Worm (Caenorhabditis elegans) whole organism, young adult: ENCODE results near the gene byn-1.

Experiments
- F49E8.2 ChIP-seq: sonication (generic microtip); optimal IDR thresholded peaks from 3 replicates; lab custom pipeline; 2017; ENCODE audit warnings: missing genetic modification characterization, mild to moderate bottlenecking, missing compliant biosample characterization, antibody characterized with exemption, moderate library complexity; ENCODE audit not compliant: insufficient read depth
- F55B11.4 ChIP-seq: sonication (generic microtip); optimal IDR thresholded peaks from 2 replicates; lab custom pipeline; 2016; ENCODE audit warnings: missing compliant biosample characterization, missing genetic modification characterization, borderline replicate concordance; ENCODE audit not compliant: insufficient read depth
- T07F8.4 ChIP-seq: sonication (generic microtip); optimal IDR thresholded peaks from 2 replicates; lab custom pipeline; 2016; ENCODE audit warnings: mild to moderate bottlenecking, missing genetic modification characterization, moderate library complexity, missing compliant biosample characterization
- Y53G8AR.9 ChIP-seq: fragments of 200-800 bp; sonication (Bioruptor generic); conservative IDR thresholded peaks from 2 replicates; pipeline ENCODE4 v1.3.6; 2022; ENCODE audit warnings: missing genetic modification reagents, missing genetic modification characterization, missing compliant biosample characterization
- Y56A3A.18 ChIP-seq: fragments of 200-800 bp; sonication (Bioruptor generic); IDR thresholded peaks from 2 replicates; pipeline ENCODE4 v1.3.6; 2022; ENCODE audit warnings: missing genetic modification reagents, missing genetic modification characterization, missing compliant biosample characterization
- akir-1 ChIP-seq: fragments of 200-800 bp; sonication (Bioruptor generic); optimal IDR thresholded peaks from 2 replicates; lab custom pipeline; 2018; ENCODE audit warnings: mild to moderate bottlenecking, missing genetic modification characterization, moderate library complexity, missing compliant biosample characterization
- aptf-3 ChIP-seq: fragments of 200-800 bp; sonication (Bioruptor generic); IDR thresholded peaks from 2 replicates; pipeline ENCODE4 v1.3.6; 2022; ENCODE audit warnings: missing genetic modification characterization, missing compliant biosample characterization
- athp-1 ChIP-seq: sonication (generic microtip); optimal IDR thresholded peaks from 2 replicates; lab custom pipeline; 2017; ENCODE audit warnings: mild to moderate bottlenecking, missing genetic modification characterization, missing compliant biosample characterization
- bed-1 ChIP-seq: fragments of 200-800 bp; sonication (Bioruptor generic); IDR thresholded peaks from 2 replicates; pipeline ENCODE4 v1.3.6; 2022; ENCODE audit warnings: missing genetic modification reagents, missing genetic modification characterization, missing compliant biosample characterization
- cebp-1 ChIP-seq, 2 experiments: fragments of 200-800 bp in 1 of 2; sonication (Bioruptor generic) in 1 of 2; sonication (generic microtip) in 1 of 2; IDR thresholded peaks in 1 of 2; optimal IDR thresholded peaks in 1 of 2; 2 replicates each; pipeline versions ENCODE4 v1.3.6 to Lab custom; 2017 to 2022; ENCODE audit warnings: missing compliant biosample characterization in 2 of 2, missing genetic modification characterization in 2 of 2, mild to moderate bottlenecking in 1 of 2, missing genetic modification reagents in 1 of 2, moderate library complexity in 1 of 2
- ceh-100 ChIP-seq: fragments of 200-800 bp; sonication (Bioruptor generic); IDR thresholded peaks from 2 replicates; pipeline ENCODE4 v1.3.6; 2022; ENCODE audit warnings: missing genetic modification reagents, missing genetic modification characterization, missing compliant biosample characterization
- ceh-58 ChIP-seq: fragments of 200-800 bp; sonication (Bioruptor generic); IDR thresholded peaks from 2 replicates; pipeline ENCODE4 v1.3.6; 2022; ENCODE audit warnings: missing genetic modification characterization, missing compliant biosample characterization
- die-1 ChIP-seq: sonication (generic microtip); optimal IDR thresholded peaks from 2 replicates; lab custom pipeline; 2016; ENCODE audit warnings: missing genotype, mild to moderate bottlenecking, missing genetic modification characterization, missing compliant biosample characterization
- dpl-1 ChIP-seq: fragments of 150-350 bp; optimal IDR thresholded peaks from 2 replicates; lab custom pipeline; 2014; ENCODE audit warnings: missing biosample characterization, missing genetic modification reagents, missing genetic modification characterization
- egl-18 ChIP-seq: fragments of 200-800 bp; sonication (Bioruptor generic); IDR thresholded peaks from 2 replicates; pipeline ENCODE4 v1.3.6; 2022; ENCODE audit warnings: missing genetic modification reagents, missing genetic modification characterization, missing compliant biosample characterization
- egl-44 ChIP-seq: fragments of 200-800 bp; sonication (Bioruptor generic); IDR thresholded peaks from 2 replicates; pipeline ENCODE4 v1.3.6; 2022; ENCODE audit warnings: missing genetic modification reagents, missing genetic modification characterization, missing compliant biosample characterization
- hlh-12 ChIP-seq: sonication (generic microtip); optimal IDR thresholded peaks from 2 replicates; lab custom pipeline; 2016; ENCODE audit warnings: missing genetic modification characterization, missing compliant biosample characterization
- hmg-1.2 ChIP-seq: fragments of 200-800 bp; sonication (Bioruptor generic); IDR thresholded peaks from 2 replicates; pipeline ENCODE4 v1.3.6; 2022; ENCODE audit warnings: missing genetic modification reagents, missing genetic modification characterization, missing compliant biosample characterization
- let-607 ChIP-seq, 2 experiments: fragments of 200-800 bp in 1 of 2; sonication (Bioruptor generic) in 1 of 2; sonication (generic microtip) in 1 of 2; optimal IDR thresholded peaks; 2 replicates each; lab custom pipeline; 2016 to 2018; ENCODE audit warnings: mild to moderate bottlenecking in 2 of 2, missing compliant biosample characterization in 2 of 2, missing genetic modification characterization in 2 of 2, moderate library complexity in 2 of 2, missing genotype in 1 of 2
- lin-26 ChIP-seq: fragments of 200-800 bp; sonication (Bioruptor generic); IDR thresholded peaks from 2 replicates; pipeline ENCODE4 v1.3.6; 2022; ENCODE audit warnings: missing genetic modification reagents, missing genetic modification characterization, missing compliant biosample characterization
- lin-54 ChIP-seq: fragments of 200-800 bp; sonication (Bioruptor generic); optimal IDR thresholded peaks from 2 replicates; lab custom pipeline; 2018; ENCODE audit warnings: mild to moderate bottlenecking, missing genetic modification characterization, missing compliant biosample characterization
- lsl-1 ChIP-seq: fragments of 200-800 bp; sonication (Bioruptor generic); optimal IDR thresholded peaks from 2 replicates; lab custom pipeline; 2018; ENCODE audit warnings: mild to moderate bottlenecking, missing genetic modification characterization, moderate library complexity, missing compliant biosample characterization
- madf-8 ChIP-seq: fragments of 200-800 bp; sonication (Bioruptor generic); conservative IDR thresholded peaks from 2 replicates; pipeline ENCODE4 v1.3.6; 2022; ENCODE audit warnings: missing genetic modification reagents, missing genetic modification characterization, missing compliant biosample characterization
- mel-28 ChIP-seq: sonication (generic microtip); optimal IDR thresholded peaks from 2 replicates; lab custom pipeline; 2016; ENCODE audit warnings: borderline replicate concordance, mild to moderate bottlenecking, missing genetic modification characterization, missing compliant biosample characterization
- mxl-1 ChIP-seq: sonication (generic microtip); optimal IDR thresholded peaks from 2 replicates; lab custom pipeline; 2016; ENCODE audit warnings: missing genetic modification characterization, missing compliant biosample characterization
- nfya-1 ChIP-seq: sonication (generic microtip); optimal IDR thresholded peaks from 2 replicates; lab custom pipeline; 2017; ENCODE audit warnings: antibody characterized with exemption, missing compliant biosample characterization, missing genetic modification characterization, borderline replicate concordance; ENCODE audit not compliant: insufficient read depth
- nhr-90 ChIP-seq: sonication (generic microtip); optimal IDR thresholded peaks from 2 replicates; lab custom pipeline; 2016; ENCODE audit warnings: missing genotype, mild to moderate bottlenecking, missing genetic modification characterization, missing compliant biosample characterization
- rec-8 ChIP-seq, 2 experiments: sonication (generic microtip); optimal IDR thresholded peaks; 2 replicates each; lab custom pipeline; 2016; ENCODE audit warnings: mild to moderate bottlenecking in 2 of 2, missing genetic modification characterization in 2 of 2, missing genetic modification reagents in 2 of 2, missing genotype in 2 of 2, missing biosample characterization in 1 of 2, missing compliant biosample characterization in 1 of 2, moderate library complexity in 1 of 2
- snpc-1.3 ChIP-seq: sonication (generic microtip); optimal IDR thresholded peaks from 2 replicates; lab custom pipeline; 2017; ENCODE audit warnings: missing genetic modification characterization, mild to moderate bottlenecking, missing compliant biosample characterization, antibody characterized with exemption, moderate library complexity, missing genotype, missing genetic modification reagents; ENCODE audit not compliant: insufficient read depth
- somi-1 ChIP-seq: fragments of 200-800 bp; sonication (Bioruptor generic); optimal IDR thresholded peaks from 2 replicates; lab custom pipeline; 2018; ENCODE audit warnings: mild to moderate bottlenecking, missing genetic modification characterization, missing compliant biosample characterization
- tbp1 ChIP-seq: fragments of 200-800 bp; sonication (Bioruptor generic); optimal IDR thresholded peaks from 2 replicates; lab custom pipeline; 2018; ENCODE audit warnings: mild to moderate bottlenecking, missing genetic modification characterization, missing compliant biosample characterization
- tbx-9 ChIP-seq: sonication (generic microtip); optimal IDR thresholded peaks from 2 replicates; lab custom pipeline; 2016; ENCODE audit warnings: borderline replicate concordance, missing genetic modification characterization, inconsistent platforms, missing compliant biosample characterization
- tlf-1 ChIP-seq: fragments of 200-800 bp; sonication (Bioruptor generic); optimal IDR thresholded peaks from 2 replicates; lab custom pipeline; 2018; ENCODE audit warnings: mild to moderate bottlenecking, missing genetic modification characterization, missing compliant biosample characterization
- unc-62 ChIP-seq: fragments of 150-350 bp; optimal IDR thresholded peaks from 2 replicates; lab custom pipeline; 2014; ENCODE audit warnings: missing biosample characterization, missing genetic modification reagents, missing genetic modification characterization
- ztf-18 ChIP-seq: sonication (generic microtip); optimal IDR thresholded peaks from 2 replicates; lab custom pipeline; 2016; ENCODE audit warnings: missing genotype, mild to moderate bottlenecking, missing genetic modification characterization, missing compliant biosample characterization
- ztf-22 ChIP-seq: fragments of 200-800 bp; sonication (Bioruptor generic); optimal IDR thresholded peaks from 2 replicates; lab custom pipeline; 2018; ENCODE audit warnings: mild to moderate bottlenecking, missing genetic modification characterization, moderate library complexity, missing compliant biosample characterization
- ztf-25 ChIP-seq: fragments of 200-800 bp; sonication (Bioruptor generic); IDR thresholded peaks from 2 replicates; pipeline ENCODE4 v1.3.6; 2022; ENCODE audit warnings: missing genetic modification reagents, missing genetic modification characterization, missing compliant biosample characterization
- ztf-26 ChIP-seq: sonication (generic microtip); optimal IDR thresholded peaks from 2 replicates; lab custom pipeline; 2017; ENCODE audit warnings: missing genetic modification characterization, missing compliant biosample characterization

The byn-1 gene

DNA sequence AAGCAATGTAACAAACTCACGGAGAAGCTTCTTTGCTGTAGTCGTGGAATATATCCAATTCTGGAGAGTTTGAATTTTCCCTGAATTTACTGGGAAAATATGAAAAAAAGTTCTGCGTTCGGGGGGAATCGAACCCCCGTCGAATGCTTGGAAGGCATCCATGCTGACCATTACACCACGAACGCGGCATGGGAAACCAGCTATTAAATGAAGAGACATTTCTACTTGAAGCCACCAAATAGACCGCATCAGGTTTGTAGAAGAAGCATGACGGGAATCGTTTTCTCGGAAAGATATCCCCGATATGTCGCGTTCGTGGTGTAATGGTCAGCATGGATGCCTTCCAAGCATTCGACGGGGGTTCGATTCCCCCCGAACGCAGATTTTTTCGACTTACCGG, 43.3 kb upstream of the byn-1 start (continued):
- TF ChIP-seq ceh-58 (GFP tag; lab: Robert Waterston, UW) (0 out of 2 replicates have a peak, but pooled peaks have one; percentile 3), hmg-1.2 (peak; percentile 59), T07F8.4 (tag; lab: Kevin White, UChicago) (peak; percentile 21), rec-8 (tag; optimal IDR thresholded peaks at IDR 0.05; lab: Kevin White, UChicago) (peak in 1 of 2 experiments; percentile 43), athp-1 (peak; percentile 38), ztf-26 (peak; percentile 26), tbp1 (GFP tag; lab: Kevin White, UChicago) (peak; percentile 91), tlf-1 (GFP tag; lab: Kevin White, UChicago) (no peak), egl-44 (GFP tag; lab: Robert Waterston, UW) (0 out of 2 replicates have a peak, but pooled peaks have one; percentile 83), lsl-1 (GFP tag; lab: Kevin White, UChicago) (peak; percentile 20), mxl-1 (tag; lab: Kevin White, UChicago) (peak; percentile 9), snpc-1.3 (tag; lab: Kevin White, UChicago) (peak; percentile 13), akir-1 (GFP tag; lab: Kevin White, UChicago) (no peak), tbx-9 (tag; lab: Kevin White, UChicago) (no peak), ztf-25 (0 out of 2 replicates have a peak, but pooled peaks have one; percentile 7), hlh-12 (no peak), ztf-18 (tag; lab: Kevin White, UChicago) (peak; percentile 44), madf-8 (GFP tag; lab: Robert Waterston, UW) (no peak), bed-1 (GFP tag; lab: Robert Waterston, UW) (no peak), cebp-1 (GFP tag; IDR thresholded peaks at IDR 0.05; lab: Robert Waterston, UW) (no peak), cebp-1 (tag; optimal IDR thresholded peaks at IDR 0.05; lab: Kevin White, UChicago) (peak; percentile 50)

DNA sequence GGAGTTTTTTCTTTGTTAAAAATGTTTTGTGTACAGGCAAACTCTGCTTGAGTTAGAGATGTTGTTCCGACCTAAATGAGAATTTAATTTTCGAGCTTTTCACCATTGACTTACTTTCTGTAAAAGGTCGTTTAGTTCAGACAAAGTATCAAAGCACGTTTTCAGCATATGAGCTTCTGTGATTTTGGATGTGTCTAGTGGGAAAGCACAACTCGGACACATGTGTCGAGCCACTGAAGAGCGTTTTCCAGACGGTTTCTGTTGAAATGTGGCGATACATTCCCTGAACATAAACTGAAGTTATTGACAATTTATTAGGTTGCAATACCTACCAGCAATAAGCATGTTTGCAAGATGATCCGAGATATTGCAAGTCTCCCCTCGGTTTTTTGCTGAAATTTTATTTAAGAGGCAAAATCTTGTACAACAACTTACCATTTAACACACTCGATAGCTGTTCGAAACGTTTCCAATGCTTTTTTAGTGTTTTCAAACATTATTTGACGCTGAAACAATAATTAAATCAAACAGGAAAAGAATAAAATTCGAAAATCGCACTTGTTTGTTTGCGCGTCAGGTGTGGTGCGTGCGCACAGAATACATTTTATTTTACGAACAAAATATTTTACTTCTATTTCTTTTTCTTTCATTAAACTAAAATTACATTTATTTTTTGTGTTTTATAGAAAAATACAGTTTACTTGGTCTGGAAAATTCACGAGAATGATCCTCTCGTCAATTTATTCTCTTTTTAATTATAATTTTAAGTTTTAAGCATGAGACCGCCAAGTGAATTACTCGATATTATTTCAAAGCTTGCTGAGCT, 42.6 kb upstream of the byn-1 start, which contains the start of the genes brd-1 and K04C2.2:
Gene brd-1, minus strand, starts transcription at position 506 of the 826 bp plus-strand sequence.
Gene K04C2.2, plus strand, starts transcription at position 776 of the 826 bp plus-strand sequence.
- TF ChIP-seq dpl-1: peak; percentile 23
- TF ChIP-seq mel-28: no peak
- TF ChIP-seq lin-26 (GFP tag; lab: Robert Waterston, UW): 0 out of 2 replicates have a peak, but pooled peaks have one; percentile 27

DNA sequence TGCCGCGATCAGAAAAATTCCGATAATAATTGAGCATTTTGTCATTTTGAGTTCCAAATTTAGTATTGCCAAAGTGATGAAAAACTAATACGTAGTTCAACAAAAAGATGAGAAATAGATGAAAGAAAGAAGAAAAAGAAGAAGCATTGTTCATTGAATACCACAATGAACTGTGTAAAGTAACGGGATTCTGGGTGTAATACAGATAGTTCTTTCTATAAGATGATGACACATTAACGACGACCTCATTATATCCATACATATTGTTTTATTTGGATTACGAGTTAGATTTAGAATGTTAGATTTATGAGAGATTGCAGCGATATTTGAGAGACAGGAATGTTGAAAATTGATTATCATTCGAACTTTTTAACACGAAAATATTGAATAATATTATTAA, 40.2 kb upstream of the byn-1 start, which contains the start of gene K04C2.5:
Gene K04C2.5, minus strand, starts transcription at position 101 of the 400 bp plus-strand sequence.
- TF ChIP-seq F55B11.4 (tag; lab: Kevin White, UChicago) (no peak), nhr-90 (tag; lab: Kevin White, UChicago) (no peak)

DNA sequence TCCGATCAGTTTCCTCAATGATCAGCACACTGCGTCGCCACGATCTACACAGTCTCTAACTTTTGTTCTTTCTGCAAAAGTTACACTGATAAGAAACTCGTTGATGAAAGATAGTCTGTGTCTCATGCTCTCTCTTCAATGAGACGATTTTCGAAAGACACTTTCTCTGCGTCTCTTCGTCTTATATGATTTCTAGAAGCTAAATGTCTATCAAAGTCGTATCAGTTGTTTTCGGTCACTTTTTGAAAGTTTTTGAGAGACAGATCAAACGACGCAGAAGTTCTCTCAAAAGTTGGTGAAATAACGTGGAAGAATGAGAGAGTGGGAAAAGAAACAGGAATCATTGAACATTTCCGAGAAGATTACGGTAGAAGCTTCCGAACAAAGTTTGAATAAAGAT, 36.6 kb upstream of the byn-1 start:
- TF ChIP-seq let-607 (tag; optimal IDR thresholded peaks at IDR 0.05; lab: Kevin White, UChicago) (no peak), F49E8.2 (tag; lab: Kevin White, UChicago) (no peak), aptf-3 (no peak), mel-28 (no peak), ztf-22 (GFP tag; lab: Kevin White, UChicago) (peak; percentile 2), lin-26 (GFP tag; lab: Robert Waterston, UW) (peak; percentile 41; the same call in 1 of the 2 replicates), ceh-100 (GFP tag; lab: Robert Waterston, UW) (no peak), ztf-26 (peak; percentile 31), athp-1 (no peak), T07F8.4 (tag; lab: Kevin White, UChicago) (no peak), nfya-1 (tag; lab: Kevin White, UChicago) (no peak), die-1 (peak; percentile 8), tbp1 (GFP tag; lab: Kevin White, UChicago) (peak; percentile 54), unc-62 (peak; percentile 85), snpc-1.3 (tag; lab: Kevin White, UChicago) (no peak), Y56A3A.18 (GFP tag; lab: Robert Waterston, UW) (peak; percentile 72; the same call in 1 of the 2 replicates), Y53G8AR.9 (GFP tag; lab: Robert Waterston, UW) (no peak), somi-1 (GFP tag; lab: Kevin White, UChicago) (peak; percentile 58), madf-8 (GFP tag; lab: Robert Waterston, UW) (no peak), lin-54 (GFP tag; lab: Kevin White, UChicago) (peak; percentile 47), cebp-1 (GFP tag; IDR thresholded peaks at IDR 0.05; lab: Robert Waterston, UW) (no peak), cebp-1 (tag; optimal IDR thresholded peaks at IDR 0.05; lab: Kevin White, UChicago) (peak; percentile 74), egl-18 (GFP tag; lab: Robert Waterston, UW) (no peak)
